Worm (Caenorhabditis elegans) whole organism, L4 larva: ENCODE measurements around the gene B0454.26.
A peak's percentile ranks its signal among the peaks of the same experiment; 100 is the strongest.
"Not testable (repeated sequence)": the region's sequence is repeated elsewhere in the genome, so short reads cannot be mapped to it uniquely, and the experiment has no call there.

Experiments used
- F26F4.8 ChIP-seq: fragments of 200-800 bp; sonication (Bioruptor generic); conservative IDR thresholded peaks from 2 replicates; pipeline ENCODE4 v1.3.6; 2022; ENCODE audit warnings: missing genetic modification characterization, missing compliant biosample characterization
- F44E2.7 ChIP-seq: fragments of 200-800 bp; sonication (Bioruptor generic); IDR thresholded peaks from 2 replicates; pipeline ENCODE4 v2.1.2; 2022; ENCODE audit warnings: missing genetic modification characterization, missing compliant biosample characterization
- F49E8.2 ChIP-seq: sonication (generic microtip); optimal IDR thresholded peaks from 2 replicates; lab custom pipeline; 2016; ENCODE audit warnings: missing compliant biosample characterization, mild to moderate bottlenecking, missing genetic modification characterization, borderline replicate concordance
- Y48G9A.11 ChIP-seq: fragments of 200-800 bp; sonication (Bioruptor generic); IDR thresholded peaks from 2 replicates; pipeline ENCODE4 v1.3.6; 2022; ENCODE audit warnings: missing genetic modification reagents, missing genetic modification characterization, missing compliant biosample characterization
- ZK337.2 ChIP-seq: fragments of 200-800 bp; sonication (Bioruptor generic); IDR thresholded peaks from 2 replicates; pipeline ENCODE4 v1.3.6; 2022; ENCODE audit warnings: missing genetic modification reagents, missing genetic modification characterization, missing compliant biosample characterization
- ZK546.5 ChIP-seq, 2 experiments: sonication (generic microtip); optimal IDR thresholded peaks; 2 replicates each; lab custom pipeline; 2017; ENCODE audit warnings: missing biosample characterization in 2 of 2, missing genetic modification characterization in 2 of 2
- aha-1 ChIP-seq: fragments of 150-350 bp; peaks from one replicate; lab custom pipeline; 2014; ENCODE audit warnings: missing biosample characterization, missing genetic modification characterization
- aly-2 ChIP-seq: sonication (generic microtip); optimal IDR thresholded peaks from 2 replicates; lab custom pipeline; 2018; ENCODE audit warnings: missing biosample characterization, missing genetic modification characterization
- ceh-20 ChIP-seq: fragments of 200-800 bp; sonication (Bioruptor generic); IDR thresholded peaks from 2 replicates; pipeline ENCODE4 v1.3.6; 2022; ENCODE audit warnings: missing genetic modification reagents, missing genetic modification characterization, missing compliant biosample characterization
- ceh-32 ChIP-seq: sonication (generic microtip); optimal IDR thresholded peaks from 2 replicates; lab custom pipeline; 2016; ENCODE audit warnings: mild to moderate bottlenecking, missing genetic modification characterization, missing compliant biosample characterization; ENCODE audit not compliant: poor library complexity
- cey-2 ChIP-seq: sonication (generic microtip); optimal IDR thresholded peaks from 3 replicates; lab custom pipeline; 2017; ENCODE audit warnings: missing genetic modification characterization, mild to moderate bottlenecking, missing compliant biosample characterization, antibody characterized with exemption, borderline replicate concordance; ENCODE audit not compliant: insufficient read depth
- dmd-6 ChIP-seq: fragments of 200-800 bp; sonication (Bioruptor generic); IDR thresholded peaks from 2 replicates; pipeline ENCODE4 v1.3.6; 2022; ENCODE audit warnings: missing genetic modification reagents, missing genetic modification characterization, missing compliant biosample characterization
- dmd-8 ChIP-seq: fragments of 200-800 bp; sonication (Bioruptor generic); IDR thresholded peaks from 2 replicates; pipeline ENCODE4 v1.3.6; 2022; ENCODE audit warnings: missing genetic modification characterization, missing compliant biosample characterization
- dpl-1 ChIP-seq: fragments of 150-350 bp; optimal IDR thresholded peaks from 2 replicates; lab custom pipeline; 2014; ENCODE audit warnings: missing biosample characterization, missing genetic modification reagents, missing genetic modification characterization
- egl-43 ChIP-seq: fragments of 200-800 bp; sonication (Bioruptor generic); IDR thresholded peaks from 2 replicates; pipeline ENCODE4 v1.3.6; 2022; ENCODE audit warnings: missing genetic modification reagents, missing genetic modification characterization, missing compliant biosample characterization
- fkh-10 ChIP-seq: fragments of 150-350 bp; optimal IDR thresholded peaks from 2 replicates; lab custom pipeline; 2014; ENCODE audit warnings: missing biosample characterization, missing genetic modification reagents, missing genetic modification characterization
- hlh-11 ChIP-seq: fragments of 200-800 bp; sonication (Bioruptor generic); optimal IDR thresholded peaks from 2 replicates; lab custom pipeline; 2018; ENCODE audit warnings: mild to moderate bottlenecking, missing genetic modification characterization, missing compliant biosample characterization
- hlh-30 ChIP-seq: sonication (generic microtip); optimal IDR thresholded peaks from 2 replicates; lab custom pipeline; 2017; ENCODE audit warnings: antibody characterized with exemption, mild to moderate bottlenecking, missing genetic modification characterization, missing compliant biosample characterization; ENCODE audit not compliant: insufficient read depth
- jun-1 ChIP-seq: fragments of 150-350 bp; optimal IDR thresholded peaks from 2 replicates; lab custom pipeline; 2014; ENCODE audit warnings: missing biosample characterization, missing genetic modification reagents, missing genetic modification characterization
- lin-15B ChIP-seq: fragments of 150-350 bp; sonication (generic microtip); optimal IDR thresholded peaks from 3 replicates; lab custom pipeline; 2014; ENCODE audit warnings: missing biosample characterization, missing genetic modification characterization
- lin-38 ChIP-seq: fragments of 200-800 bp; sonication (Bioruptor generic); IDR thresholded peaks from 2 replicates; pipeline ENCODE4 v1.3.6; 2022; ENCODE audit warnings: missing genetic modification reagents, missing genetic modification characterization, missing compliant biosample characterization
- lin-39 ChIP-seq: fragments of 150-350 bp; optimal IDR thresholded peaks from 2 replicates; lab custom pipeline; 2014; ENCODE audit warnings: missing biosample characterization, missing genetic modification reagents, missing genetic modification characterization
- mdl-1 ChIP-seq, 2 experiments: fragments of 150-350 bp in 1 of 2; sonication (generic microtip) in 1 of 2; optimal IDR thresholded peaks; 2 replicates each; lab custom pipeline; 2014 to 2017; ENCODE audit warnings: missing biosample characterization in 2 of 2, missing genetic modification characterization in 2 of 2
- mdt-29 ChIP-seq: fragments of 200-800 bp; sonication (Bioruptor generic); IDR thresholded peaks from 2 replicates; pipeline ENCODE4 v1.3.6; 2022; ENCODE audit warnings: missing genetic modification reagents, missing genetic modification characterization, missing compliant biosample characterization
- mep-1 ChIP-seq: fragments of 150-350 bp; sonication (generic microtip); optimal IDR thresholded peaks from 3 replicates; lab custom pipeline; 2014; ENCODE audit warnings: missing biosample characterization, missing genetic modification characterization
- mxl-3 ChIP-seq: fragments of 200-800 bp; sonication (Bioruptor generic); optimal IDR thresholded peaks from 2 replicates; lab custom pipeline; 2018; ENCODE audit warnings: mild to moderate bottlenecking, missing genetic modification characterization, missing compliant biosample characterization
- nhr-11 ChIP-seq: fragments of 150-350 bp; optimal IDR thresholded peaks from 2 replicates; lab custom pipeline; 2014; ENCODE audit warnings: missing biosample characterization, missing genetic modification characterization
- nhr-28 ChIP-seq: fragments of 150-350 bp; optimal IDR thresholded peaks from 2 replicates; lab custom pipeline; 2014; ENCODE audit warnings: missing biosample characterization, missing genetic modification characterization
- nhr-42 ChIP-seq: fragments of 200-800 bp; sonication (Bioruptor generic); IDR thresholded peaks from 2 replicates; pipeline ENCODE4 v1.3.6; 2022; ENCODE audit warnings: missing genetic modification characterization, missing compliant biosample characterization
- nhr-48 ChIP-seq: sonication (generic microtip); optimal IDR thresholded peaks from 2 replicates; lab custom pipeline; 2016; ENCODE audit warnings: mild to moderate bottlenecking, missing genetic modification characterization, missing compliant biosample characterization
- nhr-76 ChIP-seq: fragments of 150-350 bp; optimal IDR thresholded peaks from 2 replicates; lab custom pipeline; 2014; ENCODE audit warnings: missing biosample characterization, missing genetic modification characterization
- pha-4 ChIP-seq, 2 experiments: fragments of 150-350 bp in 1 of 2; fragments of 200-800 bp in 1 of 2; sonication (Bioruptor generic) in 1 of 2; IDR thresholded peaks in 1 of 2; optimal IDR thresholded peaks in 1 of 2; 2 replicates each; pipeline versions ENCODE4 v1.3.6 to Lab custom; 2014 to 2022; ENCODE audit warnings: missing genetic modification characterization in 2 of 2, missing genetic modification reagents in 2 of 2, missing biosample characterization in 1 of 2, missing compliant biosample characterization in 1 of 2
- php-3 ChIP-seq: fragments of 200-800 bp; sonication (Bioruptor generic); IDR thresholded peaks from 2 replicates; pipeline ENCODE4 v1.3.6; 2022; ENCODE audit warnings: missing genetic modification reagents, missing genetic modification characterization, missing compliant biosample characterization
- pqm-1 ChIP-seq: sonication (generic microtip); optimal IDR thresholded peaks from 2 replicates; lab custom pipeline; 2017; ENCODE audit warnings: missing biosample characterization, missing genetic modification characterization
- rbr-2 ChIP-seq: sonication (generic microtip); optimal IDR thresholded peaks from 2 replicates; lab custom pipeline; 2016; ENCODE audit warnings: missing genotype, missing genetic modification characterization, missing compliant biosample characterization
- set-16 ChIP-seq: fragments of 200-800 bp; sonication (Bioruptor generic); IDR thresholded peaks from 2 replicates; pipeline ENCODE4 v1.3.6; 2022; ENCODE audit warnings: missing genetic modification reagents, missing genetic modification characterization, missing compliant biosample characterization
- snpc-1.2 ChIP-seq: fragments of 200-800 bp; sonication (Bioruptor generic); IDR thresholded peaks from 2 replicates; pipeline ENCODE4 v1.3.6; 2022; ENCODE audit warnings: missing genetic modification reagents, missing genetic modification characterization, missing compliant biosample characterization
- spr-1 ChIP-seq: sonication (generic microtip); optimal IDR thresholded peaks from 2 replicates; lab custom pipeline; 2016; ENCODE audit warnings: mild to moderate bottlenecking, missing genetic modification characterization, missing compliant biosample characterization
- tra-1 ChIP-seq: fragments of 200-800 bp; sonication (Bioruptor generic); IDR thresholded peaks from 2 replicates; pipeline ENCODE4 v1.3.6; 2022; ENCODE audit warnings: missing genetic modification reagents, missing genetic modification characterization, missing compliant biosample characterization
- unc-39 ChIP-seq: sonication (generic microtip); optimal IDR thresholded peaks from 2 replicates; lab custom pipeline; 2017; ENCODE audit warnings: missing biosample characterization, missing genetic modification characterization
- vab-7 ChIP-seq: fragments of 200-800 bp; sonication (Bioruptor generic); IDR thresholded peaks from 2 replicates; pipeline ENCODE4 v1.3.6; 2022; ENCODE audit warnings: missing genetic modification reagents, missing genetic modification characterization, missing compliant biosample characterization
- zip-11 ChIP-seq: fragments of 200-800 bp; sonication (Bioruptor generic); IDR thresholded peaks from 2 replicates; pipeline ENCODE4 v1.3.6; 2022; ENCODE audit warnings: missing genetic modification characterization, missing compliant biosample characterization

Gene B0454.26

DNA sequence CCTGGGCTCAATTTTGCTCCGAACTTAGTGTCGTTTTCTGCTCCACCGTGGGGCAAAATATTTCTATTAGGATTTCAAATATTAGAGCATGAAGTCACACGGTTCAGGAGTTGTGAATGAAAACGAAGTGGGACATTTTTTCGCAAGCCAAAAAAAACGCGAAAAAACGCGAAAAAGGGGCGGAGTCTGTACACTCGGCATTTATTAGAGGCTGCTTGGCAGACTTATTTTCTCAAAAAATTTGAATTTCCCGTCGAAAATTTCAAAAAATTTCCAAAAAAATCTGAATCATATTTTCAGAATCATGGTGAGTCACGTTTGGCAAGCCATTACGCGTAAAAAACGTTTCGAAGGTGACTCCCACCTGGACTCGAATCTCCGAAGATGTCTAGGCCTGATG lies 5.9 kb downstream of the B0454.26 start, which contains the start of gene B0454.6:
Gene B0454.6, plus strand, starts transcription at position 301 of the 400 bp plus-strand sequence.
- not testable (repeated sequence) for TF ChIP-seq zip-11 (GFP tag; lab: Robert Waterston, UW); lin-15B; pqm-1

ce11 chrII:3031292-3031691 lies 7.1 kb downstream of the B0454.26 start:
- TF ChIP-seq vab-7 (GFP tag; lab: Robert Waterston, UW) (0 out of 2 replicates have a peak, but pooled peaks have one; percentile 10), tra-1 (GFP tag; lab: Robert Waterston, UW) (0 out of 2 replicates have a peak, but pooled peaks have one; percentile 33), F26F4.8 (GFP tag; lab: Robert Waterston, UW) (0 out of 2 replicates have a peak, but pooled peaks have one; percentile 17), dmd-8 (GFP tag; lab: Robert Waterston, UW) (0 out of 2 replicates have a peak, but pooled peaks have one; percentile 59), lin-38 (GFP tag; lab: Robert Waterston, UW) (peak; percentile 47), pha-4 (GFP tag; IDR thresholded peaks at IDR 0.05; lab: Robert Waterston, UW) (peak; percentile 45; the same call in 1 of the 2 replicates)
- TF ChIP-seq pha-4 (tag; optimal IDR thresholded peaks at IDR 0.05; lab: Kevin White, UChicago): not testable (repeated sequence)

DNA sequence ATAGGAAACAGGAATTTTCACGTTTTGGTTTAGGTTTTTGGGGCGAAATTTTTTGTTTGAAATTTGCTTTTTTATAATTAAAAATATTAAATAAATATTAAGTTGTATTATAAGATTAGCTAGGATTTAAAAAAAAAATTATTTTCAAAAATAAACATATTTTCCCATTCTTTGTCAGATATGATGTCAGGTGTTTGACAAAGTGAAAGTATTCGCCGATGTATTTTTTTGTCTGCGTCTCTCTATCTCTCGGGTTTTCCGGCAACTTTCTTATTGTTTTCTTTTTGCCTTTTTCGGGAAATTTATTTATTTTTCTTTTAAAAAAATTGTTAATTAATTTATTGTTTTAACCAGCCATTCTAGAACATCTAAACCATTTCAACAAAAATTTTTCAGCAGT lies 7.9 kb downstream of the B0454.26 start:
- TF ChIP-seq pqm-1: no peak
- TF ChIP-seq, all 104 proteins: peak for 0

DNA sequence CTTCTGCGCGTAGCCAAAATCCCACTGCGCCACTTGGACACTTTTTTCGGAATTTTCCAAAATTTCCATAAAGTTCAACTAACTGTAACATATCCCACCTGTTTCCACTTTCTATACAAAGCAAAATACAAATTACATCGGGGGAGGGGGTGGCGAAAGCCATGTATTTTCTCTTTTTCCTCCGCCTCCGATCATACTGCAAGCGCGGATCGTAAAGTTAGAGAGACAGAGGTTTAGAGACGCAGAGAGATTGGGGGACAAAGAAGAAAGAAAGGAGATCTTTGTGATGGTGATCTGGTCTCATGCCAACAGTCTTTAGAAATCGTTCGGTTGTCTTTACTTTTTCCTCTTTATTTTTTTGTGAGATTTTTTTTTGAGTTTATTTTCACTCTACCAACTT lies 10.1 kb downstream of the B0454.26 start:
- TF ChIP-seq egl-43 (GFP tag; lab: Robert Waterston, UW) (no peak), mxl-3 (GFP tag; lab: Kevin White, UChicago) (no peak), aha-1 (peak; percentile 37), mdt-29 (GFP tag; lab: Robert Waterston, UW) (no peak), ceh-32 (tag; lab: Kevin White, UChicago) (no peak), nhr-28 (peak; percentile 2), snpc-1.2 (GFP tag; lab: Robert Waterston, UW) (no peak), hlh-30 (tag; lab: Kevin White, UChicago) (peak; percentile 2), F44E2.7 (GFP tag; lab: Robert Waterston, UW) (no peak), fkh-10 (GFP tag; lab: Kevin White, UChicago) (no peak), nhr-42 (GFP tag; lab: Robert Waterston, UW) (no peak), mep-1 (no peak), hlh-11 (tag; lab: Kevin White, UChicago) (peak; percentile 4)

DNA sequence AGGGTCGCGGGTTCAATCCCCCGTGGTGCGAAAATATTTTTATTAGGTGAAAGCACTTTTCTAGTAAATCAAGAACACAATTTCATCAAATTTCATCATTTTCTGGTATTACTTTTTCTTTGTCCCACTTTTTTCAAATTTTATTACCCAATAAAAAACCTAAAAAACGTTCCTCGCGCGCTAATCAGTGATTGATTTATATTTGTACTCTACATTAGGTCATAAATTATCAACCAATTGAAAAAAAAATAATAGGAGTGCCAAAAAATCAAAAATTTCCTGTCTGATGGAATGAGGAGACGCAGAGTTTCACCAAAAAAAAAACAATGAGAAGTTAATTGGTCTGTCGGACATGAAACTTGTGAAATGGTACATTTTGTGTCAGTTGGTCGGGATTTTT lies 13.7 kb downstream of the B0454.26 start:
- TF ChIP-seq nhr-11: no peak
- no peak for TF ChIP-seq F49E8.2 (tag; lab: Kevin White, UChicago)
- TF ChIP-seq hlh-30 (tag; lab: Kevin White, UChicago): no peak
- 0 out of 2 replicates have a peak, but pooled peaks have one; percentile 14 for TF ChIP-seq tra-1 (GFP tag; lab: Robert Waterston, UW)
- no peak for TF ChIP-seq ZK546.5 (tag; optimal IDR thresholded peaks at IDR 0.05; lab: Kevin White, UChicago)
- no peak for TF ChIP-seq unc-39
- peak; percentile 86 for TF ChIP-seq ceh-20 (GFP tag; lab: Robert Waterston, UW)
- peak; percentile 18 for TF ChIP-seq nhr-28
- no peak for TF ChIP-seq F26F4.8 (GFP tag; lab: Robert Waterston, UW)
- no peak for TF ChIP-seq fkh-10 (GFP tag; lab: Kevin White, UChicago)
- no peak for TF ChIP-seq nhr-76 (tag; lab: Kevin White, UChicago)
- no peak for TF ChIP-seq aha-1
- no peak for TF ChIP-seq jun-1 (tag; lab: Kevin White, UChicago)
- no peak for TF ChIP-seq cey-2 (tag; lab: Kevin White, UChicago)
- no peak for TF ChIP-seq nhr-48
- TF ChIP-seq spr-1 (tag; lab: Kevin White, UChicago): no peak
- peak; percentile 83 for TF ChIP-seq php-3
- TF ChIP-seq lin-39 (tag; lab: Kevin White, UChicago): no peak
- no peak for TF ChIP-seq ZK337.2 (GFP tag; lab: Robert Waterston, UW)
- no peak for TF ChIP-seq mdl-1 (tag; optimal IDR thresholded peaks at IDR 0.05; lab: Kevin White, UChicago)
- TF ChIP-seq dmd-6: 0 out of 2 replicates have a peak, but pooled peaks have one; percentile 8
- TF ChIP-seq aly-2: no peak
- TF ChIP-seq rbr-2 (tag; lab: Kevin White, UChicago): no peak
- no peak for TF ChIP-seq Y48G9A.11
- TF ChIP-seq dpl-1 (GFP tag; lab: Kevin White, UChicago): no peak
- no peak for TF ChIP-seq set-16 (GFP tag; lab: Robert Waterston, UW)
